Fruit fly (Drosophila melanogaster) whole organism, embryonic: ENCODE results near the gene CG33293.

Experiments used
- Abd-B ChIP-seq: fragments of 200-800 bp; sonication (Bioruptor generic); optimal IDR thresholded peaks from 2 replicates; lab custom pipeline; 2018; ENCODE audit warnings: missing biosample characterization, mild to moderate bottlenecking, missing genetic modification characterization, moderate library complexity
- Awh ChIP-seq: fragments of 200-800 bp; sonication (Bioruptor generic); IDR thresholded peaks from 2 replicates; pipeline ENCODE4, ENCODE4 v1.3.6; 2022; ENCODE audit warnings: missing biosample characterization, missing genetic modification characterization
- BEAF-32 ChIP-seq: fragments of 200-800 bp; sonication (Bioruptor generic); optimal IDR thresholded peaks from 3 replicates; lab custom pipeline; 2017; ENCODE audit warnings: missing biosample characterization, missing genetic modification characterization, mild to moderate bottlenecking, moderate library complexity, missing genetic modification reagents
- Bteb2 ChIP-seq: fragments of 200-800 bp; sonication (Bioruptor generic); optimal IDR thresholded peaks from 2 replicates; lab custom pipeline; 2016; ENCODE audit warnings: missing biosample characterization, missing genetic modification characterization
- CG10462 ChIP-seq: fragments of 200-800 bp; sonication (Bioruptor generic); optimal IDR thresholded peaks from 2 replicates; lab custom pipeline; 2016; ENCODE audit warnings: missing biosample characterization, missing genetic modification characterization
- CG10565 ChIP-seq: fragments of 200-800 bp; sonication (Bioruptor generic); optimal IDR thresholded peaks from 3 replicates; lab custom pipeline; 2016; ENCODE audit warnings: missing biosample characterization, mild to moderate bottlenecking, missing genetic modification characterization
- CG11398 ChIP-seq: fragments of 200-800 bp; sonication (Bioruptor generic); optimal IDR thresholded peaks from 2 replicates; lab custom pipeline; 2016; ENCODE audit warnings: missing biosample characterization, missing genetic modification characterization
- CG12071 ChIP-seq: fragments of 200-800 bp; sonication (Bioruptor generic); optimal IDR thresholded peaks from 3 replicates; lab custom pipeline; 2018; ENCODE audit warnings: missing biosample characterization, mild to moderate bottlenecking, missing genetic modification characterization
- CG12155 ChIP-seq: fragments of 200-800 bp; sonication (Bioruptor generic); optimal IDR thresholded peaks from 3 replicates; lab custom pipeline; 2016; ENCODE audit warnings: missing biosample characterization, missing genetic modification characterization
- CG13624 ChIP-seq: fragments of 200-800 bp; sonication (Bioruptor generic); optimal IDR thresholded peaks from 2 replicates; lab custom pipeline; 2016; ENCODE audit warnings: missing biosample characterization, missing genetic modification characterization
- CG13775 ChIP-seq: fragments of 200-800 bp; sonication (Bioruptor generic); optimal IDR thresholded peaks from 3 replicates; lab custom pipeline; 2017; ENCODE audit warnings: missing biosample characterization, mild to moderate bottlenecking, missing genetic modification characterization
- CG14441 ChIP-seq: fragments of 200-800 bp; sonication (Bioruptor generic); IDR thresholded peaks from 2 replicates; pipeline ENCODE4 v1.3.6; 2022; ENCODE audit warnings: missing biosample characterization, missing genetic modification characterization
- CG1647 ChIP-seq: fragments of 200-800 bp; sonication (Bioruptor generic); optimal IDR thresholded peaks from 3 replicates; lab custom pipeline; 2016; ENCODE audit warnings: missing biosample characterization, missing genetic modification characterization
- CG17829 ChIP-seq: fragments of 200-800 bp; optimal IDR thresholded peaks from 2 replicates; lab custom pipeline; 2019; ENCODE audit warnings: missing biosample characterization, mild to moderate bottlenecking, missing genetic modification characterization, moderate library complexity
- CG34376 ChIP-seq: fragments of 200-800 bp; sonication (Bioruptor generic); optimal IDR thresholded peaks from 2 replicates; lab custom pipeline; 2018; ENCODE audit warnings: missing biosample characterization, mild to moderate bottlenecking, missing genetic modification characterization
- CG3726 ChIP-seq: fragments of 200-800 bp; sonication (Bioruptor generic); IDR thresholded peaks from 3 replicates; pipeline ENCODE4, ENCODE4 v1.3.6; 2022; ENCODE audit warnings: missing biosample characterization, missing genetic modification characterization
- CG4282 ChIP-seq: fragments of 200-800 bp; sonication (Bioruptor generic); optimal IDR thresholded peaks from 2 replicates; lab custom pipeline; 2016; ENCODE audit warnings: missing biosample characterization, missing genetic modification characterization
- CG4707 ChIP-seq: fragments of 200-800 bp; sonication (Bioruptor generic); optimal IDR thresholded peaks from 2 replicates; lab custom pipeline; 2018; ENCODE audit warnings: missing biosample characterization, mild to moderate bottlenecking, missing genetic modification characterization, moderate library complexity
- CG6254 ChIP-seq: fragments of 200-800 bp; sonication (Bioruptor generic); optimal IDR thresholded peaks from 3 replicates; lab custom pipeline; 2017; ENCODE audit warnings: mild to moderate bottlenecking, missing biosample characterization, missing genetic modification reagents, missing genetic modification characterization
- CG6765 ChIP-seq: fragments of 200-800 bp; sonication (Bioruptor generic); optimal IDR thresholded peaks from 3 replicates; lab custom pipeline; 2017; ENCODE audit warnings: missing biosample characterization, mild to moderate bottlenecking, missing genetic modification characterization
- CG6813 ChIP-seq: fragments of 200-800 bp; sonication (Bioruptor generic); optimal IDR thresholded peaks from 2 replicates; lab custom pipeline; 2017; ENCODE audit warnings: missing biosample characterization, missing genetic modification characterization, mild to moderate bottlenecking, moderate library complexity, missing genetic modification reagents
- CG9609 ChIP-seq: fragments of 200-800 bp; sonication (Bioruptor generic); optimal IDR thresholded peaks from 3 replicates; lab custom pipeline; 2016; ENCODE audit warnings: missing biosample characterization, missing genetic modification characterization
- CG9797 ChIP-seq: fragments of 200-800 bp; sonication (Bioruptor generic); optimal IDR thresholded peaks from 3 replicates; lab custom pipeline; 2018; ENCODE audit warnings: missing biosample characterization, mild to moderate bottlenecking, missing genetic modification characterization
- CG9932 ChIP-seq: fragments of 200-800 bp; sonication (Bioruptor generic); IDR thresholded peaks from 2 replicates; pipeline ENCODE4 v1.3.6; 2022; ENCODE audit warnings: missing biosample characterization, missing genetic modification characterization
- D19A ChIP-seq: fragments of 200-800 bp; optimal IDR thresholded peaks from 3 replicates; lab custom pipeline; 2019; ENCODE audit warnings: missing biosample characterization, mild to moderate bottlenecking, missing genetic modification characterization, moderate library complexity
- Dek ChIP-seq: fragments of 200-800 bp; sonication (Bioruptor generic); optimal IDR thresholded peaks from 3 replicates; lab custom pipeline; 2019; ENCODE audit warnings: missing biosample characterization, mild to moderate bottlenecking, missing genetic modification characterization, moderate library complexity
- Gug ChIP-seq: fragments of 200-800 bp; sonication (Bioruptor generic); IDR thresholded peaks from 4 replicates; pipeline ENCODE4 v1.3.6; 2022; ENCODE audit warnings: missing biosample characterization, missing genetic modification characterization
- Hr78 ChIP-seq, 2 experiments: fragments of 200-800 bp in 1 of 2; fragments of >200 bp in 1 of 2; sonication (Bioruptor generic) in 1 of 2; optimal IDR thresholded peaks; 2 replicates each; lab custom pipeline; 2017 to 2019; ENCODE audit warnings: missing biosample characterization in 2 of 2, missing genetic modification characterization in 2 of 2, mild to moderate bottlenecking in 1 of 2, moderate library complexity in 1 of 2
- Kr ChIP-seq: fragments of 200-800 bp; sonication (Bioruptor generic); optimal IDR thresholded peaks from 2 replicates; lab custom pipeline; 2017; ENCODE audit warnings: missing biosample characterization, mild to moderate bottlenecking, missing genetic modification characterization
- Lim3 ChIP-seq: fragments of 200-800 bp; sonication (Bioruptor generic); IDR thresholded peaks from 2 replicates; pipeline ENCODE4 v1.3.6; 2022; ENCODE audit warnings: missing biosample characterization, missing genetic modification characterization
- Neu2 ChIP-seq: fragments of 200-800 bp; sonication (Bioruptor generic); optimal IDR thresholded peaks from 3 replicates; lab custom pipeline; 2016; ENCODE audit warnings: missing biosample characterization, missing genetic modification characterization, borderline replicate concordance
- TFAM ChIP-seq: fragments of 200-800 bp; sonication (Bioruptor generic); optimal IDR thresholded peaks from 2 replicates; lab custom pipeline; 2017; ENCODE audit warnings: missing biosample characterization, missing genetic modification characterization, inconsistent platforms
- Taf1 ChIP-seq: fragments of 200-800 bp; sonication (Bioruptor generic); IDR thresholded peaks from 2 replicates; pipeline ENCODE4 v1.3.6; 2022; ENCODE audit warnings: missing biosample characterization, missing genetic modification characterization
- Usf ChIP-seq: fragments of 200-800 bp; sonication (Bioruptor generic); optimal IDR thresholded peaks from 2 replicates; lab custom pipeline; 2017; ENCODE audit warnings: missing genotype, missing biosample characterization, missing genetic modification characterization
- ato ChIP-seq: fragments of 200-800 bp; sonication (Bioruptor generic); IDR thresholded peaks from 2 replicates; pipeline ENCODE4 v1.3.6; 2022; ENCODE audit warnings: missing biosample characterization, missing genetic modification characterization; ENCODE audit not compliant: partially characterized antibody
- crp ChIP-seq, 2 experiments: fragments of 200-800 bp; sonication (Bioruptor generic); optimal IDR thresholded peaks; 2 replicates in 1 of 2; 3 replicates in 1 of 2; lab custom pipeline; 2017; ENCODE audit warnings: missing biosample characterization in 2 of 2, missing genetic modification characterization in 2 of 2, mild to moderate bottlenecking in 1 of 2, moderate library complexity in 1 of 2
- ewg ChIP-seq: fragments of 200-800 bp; sonication (Bioruptor generic); optimal IDR thresholded peaks from 3 replicates; lab custom pipeline; 2017; ENCODE audit warnings: mild to moderate bottlenecking, missing biosample characterization, missing genetic modification reagents, missing genetic modification characterization
- fd64A ChIP-seq: fragments of 200-800 bp; sonication (Bioruptor generic); optimal IDR thresholded peaks from 3 replicates; lab custom pipeline; 2018; ENCODE audit warnings: missing biosample characterization, mild to moderate bottlenecking, missing genetic modification characterization
- kay ChIP-seq: fragments of 200-800 bp; sonication (Bioruptor generic); optimal IDR thresholded peaks from 2 replicates; lab custom pipeline; 2016; ENCODE audit warnings: missing biosample characterization, missing genetic modification characterization
- klu ChIP-seq: fragments of 200-800 bp; sonication (Bioruptor generic); IDR thresholded peaks from 2 replicates; pipeline ENCODE4 v1.3.6; 2022; ENCODE audit warnings: missing biosample characterization, missing genetic modification characterization
- knrl ChIP-seq: fragments of 200-800 bp; sonication (Bioruptor generic); IDR thresholded peaks from 3 replicates; pipeline ENCODE4 v1.3.6; 2022; ENCODE audit warnings: missing biosample characterization, missing genetic modification characterization; ENCODE audit not compliant: partially characterized antibody
- mirr ChIP-seq: fragments of 200-800 bp; sonication (Bioruptor generic); optimal IDR thresholded peaks from 3 replicates; lab custom pipeline; 2018; ENCODE audit warnings: missing biosample characterization, mild to moderate bottlenecking, missing genetic modification characterization
- prd ChIP-seq, 3 experiments: fragments of >200 bp in 2 of 3; fragments of 200-800 bp in 1 of 3; sonication (Bioruptor generic) in 1 of 3; optimal IDR thresholded peaks in 2 of 3; IDR thresholded peaks in 1 of 3; 2 replicates in 2 of 3; 3 replicates in 1 of 3; pipeline versions ENCODE4 v1.3.6 to Lab custom; 2017 to 2022; ENCODE audit warnings: missing biosample characterization in 1 of 3, missing genetic modification characterization in 1 of 3
- tap ChIP-seq: fragments of 200-800 bp; optimal IDR thresholded peaks from 3 replicates; lab custom pipeline; 2019; ENCODE audit warnings: missing biosample characterization, mild to moderate bottlenecking, missing genetic modification characterization, moderate library complexity
- wek ChIP-seq: fragments of 200-800 bp; sonication (Bioruptor generic); optimal IDR thresholded peaks from 3 replicates; lab custom pipeline; 2018; ENCODE audit warnings: missing biosample characterization, mild to moderate bottlenecking, missing genetic modification characterization, moderate library complexity

CG33293 gene

dm6 chr3R:5256462-5257146 lies 16.1 kb upstream of the CG33293 start, which contains the start of the genes Enoph and Hph (continued):
- TF ChIP-seq wek (GFP tag; lab: Kevin White, UChicago) (peak; percentile 66), Neu2 (GFP tag; lab: Kevin White, UChicago) (no peak), knrl (GFP tag; lab: Robert Waterston, UW) (peak; percentile 83), CG6765 (GFP tag; lab: Kevin White, UChicago) (no peak), CG10462 (peak; percentile 66), CG14441 (GFP tag; lab: Robert Waterston, UW) (peak; percentile 54), ato (GFP tag; lab: Robert Waterston, UW) (peak; percentile 66), crp (GFP tag; optimal IDR thresholded peaks at IDR 0.05; lab: Kevin White, UChicago) (peak in 1 of 2 experiments; percentile 55), Hr78 (GFP tag; optimal IDR thresholded peaks at IDR 0.05; lab: Kevin White, UChicago) (no peak), CG11398 (GFP tag; lab: Kevin White, UChicago) (no peak), TFAM (GFP tag; lab: Kevin White, UChicago) (no peak), CG9797 (GFP tag; lab: Kevin White, UChicago) (peak; percentile 35), Awh (GFP tag; lab: Robert Waterston, UW) (0 out of 2 replicates have a peak, but pooled peaks have one; percentile 29), Dek (tag; lab: Kevin White, UChicago) (peak; percentile 36), Lim3 (GFP tag; lab: Robert Waterston, UW) (no peak), Taf1 (GFP tag; lab: Robert Waterston, UW) (no peak), kay (GFP tag; lab: Kevin White, UChicago) (peak; percentile 34), CG34376 (GFP tag; lab: Kevin White, UChicago) (no peak), Abd-B (peak; percentile 79), Gug (peak; percentile 52; the same call in 1 of the 4 replicates), CG6813 (no peak), CG4282 (GFP tag; lab: Kevin White, UChicago) (peak; percentile 24), Usf (GFP tag; lab: Kevin White, UChicago) (peak; percentile 11), Kr (GFP tag; lab: Kevin White, UChicago) (no peak)

- TF ChIP-seq D19A (tag; lab: Kevin White, UChicago) (peak; percentile 48), ewg (GFP tag; lab: Kevin White, UChicago) (peak; percentile 19), CG1647 (GFP tag; lab: Kevin White, UChicago) (no peak), BEAF-32 (GFP tag; lab: Kevin White, UChicago) (no peak), CG12155 (GFP tag; lab: Kevin White, UChicago) (no peak)
Observed at dm6 chr3R:5252853-5253252, 12.3 kb upstream of the CG33293 start, which contains the start of gene CG1113. Gene CG1113 (plus strand): TSS chr3R:5253153.

dm6 chr3R:5251243-5251865 lies 10.8 kb upstream of the CG33293 start, which contains the start of gene CtsF:
Gene CtsF (minus strand): TSS chr3R:5251745.
- peak; percentile 17 for TF ChIP-seq mirr (GFP tag; lab: Kevin White, UChicago)
- TF ChIP-seq klu (GFP tag; lab: Robert Waterston, UW), result no peak
- TF ChIP-seq fd64A (GFP tag; lab: Kevin White, UChicago), result no peak
- TF ChIP-seq CG9932 (GFP tag; lab: Robert Waterston, UW), result peak; percentile 62
- no peak for TF ChIP-seq CG10565 (GFP tag; lab: Kevin White, UChicago)
- TF ChIP-seq CG13624 (GFP tag; lab: Kevin White, UChicago), result peak; percentile 40
- no peak for TF ChIP-seq Bteb2 (GFP tag; lab: Kevin White, UChicago)
- peak; percentile 54 for TF ChIP-seq CG17829 (tag; lab: Kevin White, UChicago)
- peak; percentile 30 for TF ChIP-seq tap (tag; lab: Kevin White, UChicago)
- no peak for TF ChIP-seq CG9609
- TF ChIP-seq CG4707 (GFP tag; lab: Kevin White, UChicago), result no peak
- TF ChIP-seq CG3726 (GFP tag; lab: Robert Waterston, UW), result no peak
- TF ChIP-seq CG6254 (GFP tag; lab: Kevin White, UChicago), result no peak
- TF ChIP-seq prd (optimal IDR thresholded peaks at IDR 0.05; lab: Kevin White, UChicago), result no peak
- no peak for TF ChIP-seq prd (GFP tag; IDR thresholded peaks at IDR 0.05; lab: Robert Waterston, UW)
- TF ChIP-seq CG13775 (GFP tag; lab: Kevin White, UChicago), result no peak
- TF ChIP-seq CG12071, result no peak
- TF ChIP-seq CG14441 (GFP tag; lab: Robert Waterston, UW), result no peak
